Fruit fly (Drosophila melanogaster) whole organism, embryonic: ENCODE data around the gene CG10435.

Source experiments
- Abd-B ChIP-seq: fragments of 200-800 bp; sonication (Bioruptor generic); optimal IDR thresholded peaks from 2 replicates; lab custom pipeline; 2018; ENCODE audit warnings: missing biosample characterization, mild to moderate bottlenecking, missing genetic modification characterization, moderate library complexity
- B-H1 ChIP-seq: fragments of 200-800 bp; sonication (Bioruptor generic); IDR thresholded peaks from 3 replicates; pipeline ENCODE4 v1.3.6; 2022; ENCODE audit warnings: missing biosample characterization, missing genetic modification characterization
- CG10209 ChIP-seq: fragments of 200-800 bp; sonication (Bioruptor generic); optimal IDR thresholded peaks from 3 replicates; lab custom pipeline; 2017; ENCODE audit warnings: missing biosample characterization, mild to moderate bottlenecking, missing genetic modification characterization, missing genetic modification reagents
- CG11247 ChIP-seq: fragments of 200-800 bp; sonication (Bioruptor generic); IDR thresholded peaks from 2 replicates; pipeline ENCODE4 v1.3.6; 2022; ENCODE audit warnings: missing biosample characterization, missing genetic modification characterization
- CG12769 ChIP-seq: fragments of 200-800 bp; sonication (Bioruptor generic); optimal IDR thresholded peaks from 2 replicates; lab custom pipeline; 2019; ENCODE audit warnings: missing biosample characterization, mild to moderate bottlenecking, missing genetic modification characterization, moderate library complexity
- CG14667 ChIP-seq: fragments of 200-800 bp; sonication (Bioruptor generic); IDR thresholded peaks from 2 replicates; pipeline ENCODE4 v1.3.6; 2022; ENCODE audit warnings: missing biosample characterization, missing genetic modification characterization
- CG15073 ChIP-seq: fragments of 200-800 bp; sonication (Bioruptor generic); optimal IDR thresholded peaks from 2 replicates; lab custom pipeline; 2016; ENCODE audit warnings: missing biosample characterization, missing genetic modification characterization
- CG1529 ChIP-seq: fragments of 200-800 bp; sonication (Bioruptor generic); optimal IDR thresholded peaks from 3 replicates; lab custom pipeline; 2018; ENCODE audit warnings: missing biosample characterization, missing genetic modification characterization
- CG15601 ChIP-seq: fragments of 200-800 bp; sonication (Bioruptor generic); optimal IDR thresholded peaks from 3 replicates; lab custom pipeline; 2019; ENCODE audit warnings: missing biosample characterization, mild to moderate bottlenecking, missing genetic modification characterization, moderate library complexity
- CG2199 ChIP-seq: fragments of 200-800 bp; sonication (Bioruptor generic); IDR thresholded peaks from 3 replicates; pipeline ENCODE4 v1.3.6; 2022; ENCODE audit warnings: missing biosample characterization, missing genetic modification characterization
- CG2712 ChIP-seq: fragments of 200-800 bp; optimal IDR thresholded peaks from 3 replicates; lab custom pipeline; 2019; ENCODE audit warnings: missing biosample characterization, mild to moderate bottlenecking, missing genetic modification characterization, moderate library complexity
- CG30403 ChIP-seq: fragments of 200-800 bp; sonication (Bioruptor generic); optimal IDR thresholded peaks from 3 replicates; lab custom pipeline; 2016; ENCODE audit warnings: missing biosample characterization, missing genetic modification characterization
- CG32532 ChIP-seq: fragments of 200-800 bp; sonication (Bioruptor generic); IDR thresholded peaks from 2 replicates; pipeline ENCODE4 v1.3.6; 2022; ENCODE audit warnings: missing biosample characterization, missing genetic modification characterization
- CG4360 ChIP-seq: fragments of 200-800 bp; sonication (Bioruptor generic); IDR thresholded peaks from 2 replicates; pipeline ENCODE4 v1.3.6; 2022; ENCODE audit warnings: missing biosample characterization, missing genetic modification characterization
- CG4730 ChIP-seq: fragments of 200-800 bp; sonication (Bioruptor generic); IDR thresholded peaks from 2 replicates; pipeline ENCODE4 v1.3.6; 2022; ENCODE audit warnings: missing biosample characterization, missing genetic modification characterization
- CG5953 ChIP-seq: fragments of 200-800 bp; sonication (Bioruptor generic); IDR thresholded peaks from 2 replicates; pipeline ENCODE4 v1.3.6; 2022; ENCODE audit warnings: missing biosample characterization, missing genetic modification characterization
- CoRest ChIP-seq: fragments of 200-800 bp; sonication (Bioruptor generic); optimal IDR thresholded peaks from 3 replicates; lab custom pipeline; 2018; ENCODE audit warnings: missing biosample characterization, mild to moderate bottlenecking, missing genetic modification characterization, moderate library complexity
- D19B ChIP-seq: fragments of 200-800 bp; sonication (Bioruptor generic); optimal IDR thresholded peaks from 2 replicates; lab custom pipeline; 2017; ENCODE audit warnings: missing biosample characterization, mild to moderate bottlenecking, missing genetic modification characterization
- Drgx ChIP-seq: fragments of 200-800 bp; sonication (Bioruptor generic); IDR thresholded peaks from 2 replicates; pipeline ENCODE4 v1.3.6; 2022; ENCODE audit warnings: missing biosample characterization, missing genetic modification characterization
- Fer1 ChIP-seq: fragments of 200-800 bp; sonication (Bioruptor generic); optimal IDR thresholded peaks from 2 replicates; lab custom pipeline; 2017; ENCODE audit warnings: missing biosample characterization, mild to moderate bottlenecking, missing genetic modification characterization
- Gsc ChIP-seq: fragments of 200-800 bp; sonication (Bioruptor generic); IDR thresholded peaks from 2 replicates; pipeline ENCODE4 v1.3.6; 2022; ENCODE audit warnings: missing biosample characterization, missing genetic modification characterization
- HLH3B ChIP-seq: fragments of 200-800 bp; sonication (Bioruptor generic); IDR thresholded peaks from 2 replicates; pipeline ENCODE4 v1.3.6; 2022; ENCODE audit warnings: missing biosample characterization, missing genetic modification characterization
- HLH54F ChIP-seq: fragments of 200-800 bp; sonication (Bioruptor generic); optimal IDR thresholded peaks from 3 replicates; lab custom pipeline; 2016; ENCODE audit warnings: missing biosample characterization, missing genetic modification characterization
- Hmr ChIP-seq: fragments of 200-800 bp; sonication (Bioruptor generic); optimal IDR thresholded peaks from 3 replicates; lab custom pipeline; 2017; ENCODE audit warnings: mild to moderate bottlenecking, missing biosample characterization, missing genetic modification reagents, missing genetic modification characterization
- Hr51 ChIP-seq, 2 experiments: fragments of 200-800 bp; sonication (Bioruptor generic); optimal IDR thresholded peaks; 2 replicates in 1 of 2; 3 replicates in 1 of 2; lab custom pipeline; 2016 to 2018; ENCODE audit warnings: missing biosample characterization in 2 of 2, missing genetic modification characterization in 2 of 2, mild to moderate bottlenecking in 1 of 2, moderate library complexity in 1 of 2
- Lim3 ChIP-seq: fragments of 200-800 bp; sonication (Bioruptor generic); IDR thresholded peaks from 2 replicates; pipeline ENCODE4 v1.3.6; 2022; ENCODE audit warnings: missing biosample characterization, missing genetic modification characterization
- NC2β ChIP-seq: fragments of 200-800 bp; sonication (Bioruptor generic); optimal IDR thresholded peaks from 2 replicates; lab custom pipeline; 2016; ENCODE audit warnings: missing biosample characterization, missing genetic modification characterization
- Spps ChIP-seq: fragments of 200-800 bp; sonication (Bioruptor generic); optimal IDR thresholded peaks from 2 replicates; lab custom pipeline; 2018; ENCODE audit warnings: missing biosample characterization, mild to moderate bottlenecking, missing genetic modification characterization
- ap ChIP-seq: fragments of 200-800 bp; sonication (Bioruptor generic); IDR thresholded peaks from 2 replicates; pipeline ENCODE4 v1.3.6; 2022; ENCODE audit warnings: missing biosample characterization, missing genetic modification characterization
- ato ChIP-seq: fragments of 200-800 bp; sonication (Bioruptor generic); IDR thresholded peaks from 2 replicates; pipeline ENCODE4 v1.3.6; 2022; ENCODE audit warnings: missing biosample characterization, missing genetic modification characterization; ENCODE audit not compliant: partially characterized antibody
- cato ChIP-seq: fragments of 200-800 bp; sonication (Bioruptor generic); optimal IDR thresholded peaks from 2 replicates; lab custom pipeline; 2016; ENCODE audit warnings: missing biosample characterization, missing genetic modification characterization, borderline replicate concordance
- cg ChIP-seq: fragments of 200-800 bp; sonication (Bioruptor generic); optimal IDR thresholded peaks from 3 replicates; lab custom pipeline; 2019; ENCODE audit warnings: missing biosample characterization, mild to moderate bottlenecking, missing genetic modification characterization, moderate library complexity
- ci ChIP-seq: fragments of 200-800 bp; sonication (Bioruptor generic); IDR thresholded peaks from 3 replicates; pipeline ENCODE4 v1.3.6; 2022; ENCODE audit warnings: missing biosample characterization, missing genetic modification characterization
- dati ChIP-seq: fragments of 200-800 bp; sonication (Bioruptor generic); IDR thresholded peaks from 2 replicates; pipeline ENCODE4 v1.3.6; 2022; ENCODE audit warnings: missing biosample characterization, missing genetic modification characterization
- eyg ChIP-seq: fragments of 200-800 bp; sonication (Bioruptor generic); optimal IDR thresholded peaks from 3 replicates; lab custom pipeline; 2016; ENCODE audit warnings: missing biosample characterization, missing genetic modification characterization
- fd96Cb ChIP-seq: fragments of 200-800 bp; sonication (Bioruptor generic); optimal IDR thresholded peaks from 2 replicates; lab custom pipeline; 2018; ENCODE audit warnings: missing biosample characterization, mild to moderate bottlenecking, missing genetic modification characterization, moderate library complexity
- ftz-f1 ChIP-seq: fragments of 200-800 bp; sonication (Bioruptor generic); optimal IDR thresholded peaks from 2 replicates; lab custom pipeline; 2016; ENCODE audit warnings: missing biosample characterization, missing genetic modification characterization
- gcm ChIP-seq: fragments of 200-800 bp; sonication (Bioruptor generic); optimal IDR thresholded peaks from 2 replicates; lab custom pipeline; 2019; ENCODE audit warnings: missing biosample characterization, mild to moderate bottlenecking, missing genetic modification characterization, moderate library complexity
- jumu ChIP-seq: fragments of 200-800 bp; sonication (Bioruptor generic); optimal IDR thresholded peaks from 3 replicates; lab custom pipeline; 2016; ENCODE audit warnings: missing biosample characterization, missing genetic modification characterization
- odd ChIP-seq: fragments of 200-800 bp; sonication (Bioruptor generic); optimal IDR thresholded peaks from 2 replicates; lab custom pipeline; 2017; ENCODE audit warnings: missing biosample characterization, mild to moderate bottlenecking, missing genetic modification characterization
- onecut ChIP-seq: fragments of 200-800 bp; sonication (Bioruptor generic); IDR thresholded peaks from 2 replicates; pipeline ENCODE4 v1.3.6; 2022; ENCODE audit warnings: missing biosample characterization, missing genetic modification characterization
- pum ChIP-seq: fragments of 200-800 bp; sonication (Bioruptor generic); optimal IDR thresholded peaks from 2 replicates; lab custom pipeline; 2016; ENCODE audit warnings: missing biosample characterization, missing genetic modification characterization
- row ChIP-seq: fragments of 200-800 bp; sonication (Bioruptor generic); IDR thresholded peaks from 3 replicates; pipeline ENCODE4 v1.3.6; 2022; ENCODE audit warnings: missing biosample characterization, missing genetic modification characterization
- scrt ChIP-seq: fragments of 200-800 bp; sonication (Bioruptor generic); optimal IDR thresholded peaks from 2 replicates; lab custom pipeline; 2018; ENCODE audit warnings: missing biosample characterization, mild to moderate bottlenecking, missing genetic modification characterization, moderate library complexity
- stc ChIP-seq: fragments of 200-800 bp; sonication (Bioruptor generic); IDR thresholded peaks from 2 replicates; pipeline ENCODE4 v1.3.6; 2022; ENCODE audit warnings: missing biosample characterization, missing genetic modification characterization
- tna ChIP-seq: fragments of 200-800 bp; sonication (Bioruptor generic); IDR thresholded peaks from 2 replicates; pipeline ENCODE4 v1.3.6; 2022; ENCODE audit warnings: missing biosample characterization, missing genetic modification characterization; ENCODE audit not compliant: partially characterized antibody
- vnd ChIP-seq: fragments of 200-800 bp; sonication (Bioruptor generic); IDR thresholded peaks from 3 replicates; pipeline ENCODE4 v1.3.6; 2022; ENCODE audit warnings: missing biosample characterization, missing genetic modification characterization; ENCODE audit not compliant: partially characterized antibody
- vvl ChIP-seq: fragments of 200-800 bp; sonication (Bioruptor generic); IDR thresholded peaks from 2 replicates; pipeline ENCODE4 v1.3.6; 2022; ENCODE audit warnings: missing biosample characterization, missing genetic modification characterization
- yki ChIP-seq: fragments of >200 bp; optimal IDR thresholded peaks from 3 replicates; lab custom pipeline; 2018

CG10435 gene

DNA sequence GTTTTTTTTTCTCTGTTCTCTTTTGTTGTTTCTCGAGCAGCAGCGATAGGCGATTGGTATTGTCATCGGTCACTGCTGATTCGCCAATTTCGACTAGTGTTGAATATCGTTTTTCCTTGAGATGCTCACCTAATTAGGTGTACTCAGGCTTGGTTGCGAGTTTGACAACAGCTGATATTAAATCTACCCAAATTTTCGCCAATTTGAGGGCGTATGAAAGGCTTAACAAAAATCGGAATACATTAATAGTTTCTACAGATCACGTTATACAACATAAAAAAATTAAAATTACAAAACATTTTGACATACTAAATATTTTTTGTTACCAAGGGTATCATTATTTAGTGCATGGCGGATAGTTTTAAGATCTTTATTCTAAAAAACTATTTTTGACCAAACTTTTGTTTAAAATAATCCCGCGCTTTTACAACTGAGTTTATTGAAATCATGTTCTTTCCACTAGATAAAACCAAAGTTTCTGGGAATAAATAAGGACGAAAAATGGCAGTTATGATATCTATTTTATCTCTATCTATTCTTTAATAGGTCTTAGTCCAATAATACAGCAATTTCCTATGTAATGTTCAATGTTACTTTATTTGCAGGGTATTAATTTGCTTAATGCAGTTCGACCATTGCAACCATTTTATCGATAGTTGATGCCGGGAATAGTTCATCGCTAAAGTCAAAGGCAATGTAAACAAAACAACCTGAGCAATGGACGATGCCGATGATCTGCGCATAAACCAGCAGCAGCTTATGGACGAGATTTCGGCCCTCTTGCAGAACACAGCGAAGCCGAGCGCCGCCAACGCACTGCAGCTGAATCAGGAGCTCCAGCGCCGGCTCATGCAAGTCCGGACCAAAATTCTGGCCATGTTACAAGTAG, at the start of gene CG10435, which contains the start of gene Pbp95 (continued):
- TF ChIP-seq onecut (GFP tag; lab: Robert Waterston, UW): no peak
- peak; percentile 51; the same call in 1 of the 2 replicates for TF ChIP-seq CG11247 (GFP tag; lab: Robert Waterston, UW)
- no peak for TF ChIP-seq jumu (GFP tag; lab: Kevin White, UChicago)
- peak in 1 of 2 experiments; percentile 38 for TF ChIP-seq Hr51 (GFP tag; optimal IDR thresholded peaks at IDR 0.05; lab: Kevin White, UChicago)
- no peak for TF ChIP-seq Spps (tag; lab: Kevin White, UChicago)
- TF ChIP-seq odd (GFP tag; lab: Kevin White, UChicago): no peak
- 0 out of 2 replicates have a peak, but pooled peaks have one; percentile 33 for TF ChIP-seq CG5953
- no peak for TF ChIP-seq dati (GFP tag; lab: Robert Waterston, UW)
- TF ChIP-seq vnd (GFP tag; lab: Robert Waterston, UW): peak; percentile 55; the same call in 2 of the 3 replicates
- TF ChIP-seq Gsc (GFP tag; lab: Robert Waterston, UW): no peak
- TF ChIP-seq ci: peak; percentile 68
- TF ChIP-seq HLH3B (GFP tag; lab: Robert Waterston, UW): peak; percentile 55; the same call in 1 of the 2 replicates
- TF ChIP-seq CG14667 (GFP tag; lab: Robert Waterston, UW): 0 out of 2 replicates have a peak, but pooled peaks have one; percentile 26
- peak; percentile 45 for TF ChIP-seq NC2β (GFP tag; lab: Kevin White, UChicago)
- TF ChIP-seq pum (GFP tag; lab: Kevin White, UChicago): peak; percentile 29
- TF ChIP-seq CG4730 (GFP tag; lab: Robert Waterston, UW): no peak
- peak; percentile 23 for TF ChIP-seq cato (GFP tag; lab: Kevin White, UChicago)
- TF ChIP-seq ap (GFP tag; lab: Robert Waterston, UW): 0 out of 2 replicates have a peak, but pooled peaks have one; percentile 13
- no peak for TF ChIP-seq yki (lab: Kevin White, UChicago)
- TF ChIP-seq CG30403 (GFP tag; lab: Kevin White, UChicago): peak; percentile 76
- TF ChIP-seq CG4360 (GFP tag; lab: Robert Waterston, UW): no peak
- no peak for TF ChIP-seq CG15601 (tag; lab: Kevin White, UChicago)
- TF ChIP-seq scrt (GFP tag; lab: Kevin White, UChicago): no peak
- TF ChIP-seq CoRest (tag; lab: Kevin White, UChicago): no peak
- TF ChIP-seq ftz-f1 (GFP tag; lab: Kevin White, UChicago): no peak
- 0 out of 2 replicates have a peak, but pooled peaks have one; percentile 38 for TF ChIP-seq stc
- TF ChIP-seq Drgx (GFP tag; lab: Robert Waterston, UW): no peak; the same call in 1 of the 2 replicates
- TF ChIP-seq CG15073 (GFP tag; lab: Kevin White, UChicago): no peak
- peak; percentile 96 for TF ChIP-seq D19B (GFP tag; lab: Kevin White, UChicago)
- TF ChIP-seq cg (GFP tag; lab: Kevin White, UChicago): no peak
- TF ChIP-seq CG2712 (tag; lab: Kevin White, UChicago): peak; percentile 58
- TF ChIP-seq Fer1: no peak
- TF ChIP-seq gcm (GFP tag; lab: Kevin White, UChicago): no peak
- TF ChIP-seq B-H1 (GFP tag; lab: Robert Waterston, UW): peak; percentile 37; the same call in 2 of the 3 replicates
- TF ChIP-seq CG2199 (GFP tag; lab: Robert Waterston, UW): no peak
- no peak for TF ChIP-seq eyg (GFP tag; lab: Kevin White, UChicago)
- TF ChIP-seq HLH54F (GFP tag; lab: Kevin White, UChicago): peak; percentile 66
- TF ChIP-seq row (GFP tag; lab: Robert Waterston, UW): peak; percentile 69
- TF ChIP-seq tna (GFP tag; lab: Robert Waterston, UW): peak; percentile 54
- TF ChIP-seq CG12769: no peak
- peak; percentile 82 for TF ChIP-seq vvl (GFP tag; lab: Robert Waterston, UW)
- peak; percentile 53; the same call in 1 of the 2 replicates for TF ChIP-seq ato (GFP tag; lab: Robert Waterston, UW)
- peak; percentile 1 for TF ChIP-seq fd96Cb (tag; lab: Kevin White, UChicago)
- TF ChIP-seq Lim3: no peak
- TF ChIP-seq Abd-B (GFP tag; lab: Kevin White, UChicago): peak; percentile 37
- peak; percentile 27 for TF ChIP-seq Hmr (GFP tag; lab: Kevin White, UChicago)
- no peak for TF ChIP-seq CG1529 (GFP tag; lab: Kevin White, UChicago)
- peak; percentile 58 for TF ChIP-seq CG32532 (GFP tag; lab: Robert Waterston, UW)
- TF ChIP-seq CG10209 (GFP tag; lab: Kevin White, UChicago): no peak
